Worm (Caenorhabditis elegans) whole organism, L1 larva: ENCODE measurements around the gene chmp-7.

Experiments used
- C34B4.2 ChIP-seq: sonication (generic microtip); optimal IDR thresholded peaks from 2 replicates; lab custom pipeline; 2017; ENCODE audit warnings: mild to moderate bottlenecking, missing genetic modification characterization, missing compliant biosample characterization
- aha-1 ChIP-seq: fragments of 150-350 bp; optimal IDR thresholded peaks from 2 replicates; lab custom pipeline; 2014; ENCODE audit warnings: missing biosample characterization, missing genetic modification characterization
- blmp-1 ChIP-seq: fragments of 150-350 bp; optimal IDR thresholded peaks from 2 replicates; lab custom pipeline; 2014; ENCODE audit warnings: missing biosample characterization, missing genetic modification characterization
- ceh-8 ChIP-seq: fragments of 200-800 bp; sonication (Bioruptor generic); optimal IDR thresholded peaks from 2 replicates; lab custom pipeline; 2018; ENCODE audit warnings: mild to moderate bottlenecking, missing genetic modification characterization, moderate library complexity, missing compliant biosample characterization
- ces-1 ChIP-seq: fragments of 150-350 bp; optimal IDR thresholded peaks from 2 replicates; lab custom pipeline; 2014; ENCODE audit warnings: missing biosample characterization, missing genetic modification reagents, missing genetic modification characterization
- elt-3 ChIP-seq, 6 experiments: fragments of 150-350 bp in 1 of 6; sonication (generic microtip); optimal IDR thresholded peaks; 2 replicates each; lab custom pipeline; 2017 to 2018; ENCODE audit warnings: missing biosample characterization in 6 of 6, missing genetic modification characterization in 6 of 6, inconsistent platforms in 1 of 6
- fkh-10 ChIP-seq: sonication (generic microtip); optimal IDR thresholded peaks from 2 replicates; lab custom pipeline; 2017; ENCODE audit warnings: missing biosample characterization, missing genetic modification reagents, missing genetic modification characterization
- fkh-4 ChIP-seq: sonication (generic microtip); optimal IDR thresholded peaks from 2 replicates; lab custom pipeline; 2016; ENCODE audit warnings: missing compliant biosample characterization, missing genetic modification characterization, borderline replicate concordance
- fos-1 ChIP-seq: fragments of 150-350 bp; optimal IDR thresholded peaks from 2 replicates; lab custom pipeline; 2014; ENCODE audit warnings: missing biosample characterization, missing genetic modification characterization
- hlh-17 ChIP-seq: fragments of 200-800 bp; sonication (Bioruptor generic); optimal IDR thresholded peaks from 2 replicates; lab custom pipeline; 2018; ENCODE audit warnings: missing genetic modification characterization, mild to moderate bottlenecking, missing compliant biosample characterization, moderate library complexity, borderline replicate concordance
- hlh-4 ChIP-seq: sonication (generic microtip); optimal IDR thresholded peaks from 2 replicates; lab custom pipeline; 2016; ENCODE audit warnings: mild to moderate bottlenecking, missing genetic modification characterization, missing compliant biosample characterization
- jun-1 ChIP-seq: fragments of 150-350 bp; optimal IDR thresholded peaks from 2 replicates; lab custom pipeline; 2014; ENCODE audit warnings: missing biosample characterization, missing genetic modification reagents, missing genetic modification characterization
- lin-14 ChIP-seq: fragments of 200-800 bp; sonication (Bioruptor generic); optimal IDR thresholded peaks from 2 replicates; lab custom pipeline; 2018; ENCODE audit warnings: mild to moderate bottlenecking, missing genetic modification characterization, moderate library complexity, missing compliant biosample characterization
- lin-15B ChIP-seq: fragments of 150-350 bp; sonication (generic microtip); optimal IDR thresholded peaks from 3 replicates; lab custom pipeline; 2014; ENCODE audit warnings: missing biosample characterization, missing genetic modification characterization
- lsy-2 ChIP-seq, 2 experiments: fragments of 150-350 bp; optimal IDR thresholded peaks; 2 replicates each; lab custom pipeline; 2014; ENCODE audit warnings: missing biosample characterization in 2 of 2, missing genetic modification characterization in 2 of 2
- mab-9 ChIP-seq: fragments of 200-800 bp; sonication (Bioruptor generic); IDR thresholded peaks from 2 replicates; pipeline ENCODE4 v1.3.6; 2022; ENCODE audit warnings: missing genetic modification reagents, missing genetic modification characterization, missing compliant biosample characterization
- mef-2 ChIP-seq: fragments of 150-350 bp; optimal IDR thresholded peaks from 2 replicates; lab custom pipeline; 2014; ENCODE audit warnings: missing biosample characterization, missing genetic modification characterization
- mep-1 ChIP-seq: fragments of 150-350 bp; optimal IDR thresholded peaks from 2 replicates; lab custom pipeline; 2014; ENCODE audit warnings: missing biosample characterization, missing genetic modification characterization
- nhr-12 ChIP-seq: sonication (generic microtip); optimal IDR thresholded peaks from 2 replicates; lab custom pipeline; 2017; ENCODE audit warnings: missing biosample characterization, missing genetic modification characterization
- nhr-19 ChIP-seq: fragments of 200-800 bp; sonication (Bioruptor generic); conservative IDR thresholded peaks from 2 replicates; pipeline ENCODE4 v1.3.6; 2022; ENCODE audit warnings: missing genetic modification characterization, missing compliant biosample characterization
- nhr-20 ChIP-seq: sonication (generic microtip); optimal IDR thresholded peaks from 2 replicates; lab custom pipeline; 2016; ENCODE audit warnings: mild to moderate bottlenecking, missing genetic modification characterization, missing compliant biosample characterization
- nhr-237 ChIP-seq: fragments of 150-350 bp; optimal IDR thresholded peaks from 2 replicates; lab custom pipeline; 2014; ENCODE audit warnings: missing biosample characterization, missing genetic modification characterization
- nhr-71 ChIP-seq: sonication (generic microtip); optimal IDR thresholded peaks from 2 replicates; lab custom pipeline; 2016; ENCODE audit warnings: mild to moderate bottlenecking, missing genetic modification characterization, moderate library complexity, missing compliant biosample characterization
- nhr-76 ChIP-seq: sonication (generic microtip); optimal IDR thresholded peaks from 2 replicates; lab custom pipeline; 2017; ENCODE audit warnings: missing biosample characterization, missing genetic modification characterization
- nhr-77 ChIP-seq: fragments of 150-350 bp; optimal IDR thresholded peaks from 2 replicates; lab custom pipeline; 2014; ENCODE audit warnings: missing biosample characterization, missing genetic modification characterization
- nhr-84 ChIP-seq: sonication (generic microtip); optimal IDR thresholded peaks from 2 replicates; lab custom pipeline; 2017; ENCODE audit warnings: missing biosample characterization, missing genetic modification characterization
- nhr-85 ChIP-seq: sonication (generic microtip); peaks from one replicate; lab custom pipeline; 2016; ENCODE audit warnings: missing genetic modification characterization, inconsistent platforms, missing compliant biosample characterization
- nhr-90 ChIP-seq: sonication (generic microtip); optimal IDR thresholded peaks from 2 replicates; lab custom pipeline; 2016; ENCODE audit warnings: mild to moderate bottlenecking, missing genetic modification characterization, missing compliant biosample characterization; ENCODE audit not compliant: poor library complexity
- pqm-1 ChIP-seq: sonication (generic microtip); optimal IDR thresholded peaks from 3 replicates; lab custom pipeline; 2017; ENCODE audit warnings: missing biosample characterization, missing genetic modification characterization
- rnt-1 ChIP-seq: sonication (generic microtip); optimal IDR thresholded peaks from 2 replicates; lab custom pipeline; 2016; ENCODE audit warnings: mild to moderate bottlenecking, missing genetic modification characterization, moderate library complexity, missing compliant biosample characterization
- skn-1 ChIP-seq: fragments of 150-350 bp; optimal IDR thresholded peaks from 2 replicates; lab custom pipeline; 2014; ENCODE audit warnings: missing biosample characterization, missing genetic modification characterization
- snpc-4 ChIP-seq: fragments of 150-350 bp; optimal IDR thresholded peaks from 2 replicates; lab custom pipeline; 2014; ENCODE audit warnings: missing biosample characterization, missing genetic modification characterization
- snu-23 ChIP-seq: sonication (generic microtip); optimal IDR thresholded peaks from 2 replicates; lab custom pipeline; 2016; ENCODE audit warnings: missing genetic modification characterization, missing compliant biosample characterization
- sox-4 ChIP-seq: sonication (generic microtip); optimal IDR thresholded peaks from 2 replicates; lab custom pipeline; 2016; ENCODE audit warnings: missing genetic modification characterization, missing compliant biosample characterization
- swsn-7 ChIP-seq: sonication (generic microtip); optimal IDR thresholded peaks from 2 replicates; lab custom pipeline; 2016; ENCODE audit warnings: missing genetic modification characterization, missing compliant biosample characterization
- tbx-2 ChIP-seq: sonication (generic microtip); optimal IDR thresholded peaks from 2 replicates; lab custom pipeline; 2016; ENCODE audit warnings: missing genetic modification characterization, missing compliant biosample characterization
- unc-130 ChIP-seq: fragments of 150-350 bp; optimal IDR thresholded peaks from 2 replicates; lab custom pipeline; 2017; ENCODE audit warnings: missing biosample characterization, missing genetic modification characterization, inconsistent platforms
- unc-30 ChIP-seq: sonication (generic microtip); optimal IDR thresholded peaks from 2 replicates; lab custom pipeline; 2017; ENCODE audit warnings: missing biosample characterization, missing genetic modification characterization
- unc-98 ChIP-seq: fragments of 200-800 bp; sonication (Bioruptor generic); IDR thresholded peaks from 2 replicates; pipeline ENCODE4 v1.3.6; 2022; ENCODE audit warnings: missing genetic modification characterization, missing compliant biosample characterization
- zag-1 ChIP-seq: fragments of 150-350 bp; optimal IDR thresholded peaks from 2 replicates; lab custom pipeline; 2014; ENCODE audit warnings: missing biosample characterization, missing genetic modification characterization
- zip-4 ChIP-seq: fragments of 200-800 bp; sonication (Bioruptor generic); optimal IDR thresholded peaks from 2 replicates; lab custom pipeline; 2018; ENCODE audit warnings: mild to moderate bottlenecking, missing genetic modification characterization, moderate library complexity, missing compliant biosample characterization
- ztf-4 ChIP-seq: fragments of 150-350 bp; optimal IDR thresholded peaks from 2 replicates; lab custom pipeline; 2014; ENCODE audit warnings: missing biosample characterization, missing genetic modification characterization

Gene chmp-7

ce11 chrII:9026348-9026747 lies 28.4 kb upstream of the chmp-7 start:
- no peak for TF ChIP-seq unc-30 (tag; lab: Kevin White, UChicago)
- peak; percentile 20 for TF ChIP-seq rnt-1
- no peak for TF ChIP-seq ceh-8 (GFP tag; lab: Kevin White, UChicago)
- TF ChIP-seq lin-15B, result no peak
- no peak for TF ChIP-seq nhr-90 (tag; lab: Kevin White, UChicago)
- TF ChIP-seq lsy-2 (tag; optimal IDR thresholded peaks at IDR 0.05; lab: Kevin White, UChicago), result no peak
- no peak for TF ChIP-seq C34B4.2
- no peak for TF ChIP-seq mab-9 (GFP tag; lab: Robert Waterston, UW)
- TF ChIP-seq fos-1, result no peak
- TF ChIP-seq zag-1 (tag; lab: Kevin White, UChicago), result no peak
- no peak for TF ChIP-seq aha-1 (tag; lab: Kevin White, UChicago)
- no peak for TF ChIP-seq snpc-4
- no peak for TF ChIP-seq unc-98 (GFP tag; lab: Robert Waterston, UW)
- TF ChIP-seq nhr-77 (tag; lab: Kevin White, UChicago), result no peak
- TF ChIP-seq ztf-4 (tag; lab: Kevin White, UChicago), result no peak
- TF ChIP-seq nhr-84 (tag; lab: Kevin White, UChicago), result no peak
- TF ChIP-seq nhr-237 (tag; lab: Kevin White, UChicago), result no peak
- no peak for TF ChIP-seq sox-4 (tag; lab: Kevin White, UChicago)
- no peak for TF ChIP-seq hlh-17 (GFP tag; lab: Kevin White, UChicago)
- TF ChIP-seq swsn-7 (tag; lab: Kevin White, UChicago), result no peak
- no peak for TF ChIP-seq unc-130
- no peak for TF ChIP-seq mep-1
- no peak for TF ChIP-seq skn-1 (tag; lab: Kevin White, UChicago)
- no peak for TF ChIP-seq zip-4
- peak; percentile 21 for TF ChIP-seq lin-14 (GFP tag; lab: Kevin White, UChicago)
- peak; percentile 82 for TF ChIP-seq nhr-85 (tag; lab: Kevin White, UChicago)
- TF ChIP-seq blmp-1 (tag; lab: Kevin White, UChicago), result peak; percentile 11
- TF ChIP-seq, all 84 proteins: peak for 4

- TF ChIP-seq ztf-4 (tag; lab: Kevin White, UChicago) (no peak), nhr-76 (tag; lab: Kevin White, UChicago) (no peak), tbx-2 (tag; lab: Kevin White, UChicago) (no peak), pqm-1 (no peak), snpc-4 (no peak), nhr-85 (tag; lab: Kevin White, UChicago) (peak; percentile 85), nhr-12 (tag; lab: Kevin White, UChicago) (no peak), lin-14 (GFP tag; lab: Kevin White, UChicago) (peak; percentile 42), nhr-71 (tag; lab: Kevin White, UChicago) (peak; percentile 34), mef-2 (tag; lab: Kevin White, UChicago) (no peak), fkh-10 (no peak), elt-3 (tag; optimal IDR thresholded peaks at IDR 0.05; lab: Kevin White, UChicago) (peak; percentile 22 to 98 (median 56)), fkh-4 (tag; lab: Kevin White, UChicago) (no peak), nhr-19 (GFP tag; lab: Robert Waterston, UW) (0 out of 2 replicates have a peak, but pooled peaks have one; percentile 32), hlh-17 (GFP tag; lab: Kevin White, UChicago) (no peak), blmp-1 (tag; lab: Kevin White, UChicago) (peak; percentile 79), unc-130 (no peak), nhr-20 (tag; lab: Kevin White, UChicago) (peak; percentile 36), sox-4 (tag; lab: Kevin White, UChicago) (no peak), snu-23 (GFP tag; lab: Kevin White, UChicago) (peak; percentile 11), ces-1 (GFP tag; lab: Kevin White, UChicago) (no peak), jun-1 (tag; lab: Kevin White, UChicago) (no peak), hlh-4 (tag; lab: Kevin White, UChicago) (no peak)
Measured at ce11 chrII:9028096-9028495, 26.7 kb upstream of the chmp-7 start.
